Worm (Caenorhabditis elegans) whole organism, L2 larva: ENCODE results near the gene F59B2.8.
"Not testable (repeated sequence)": the region's sequence is repeated elsewhere in the genome, so short reads cannot be mapped to it uniquely, and the experiment has no call there.

ENCODE experiments used
- C34F6.9 ChIP-seq: fragments of 150-350 bp; optimal IDR thresholded peaks from 2 replicates; lab custom pipeline; 2014; ENCODE audit warnings: missing biosample characterization, missing genetic modification characterization
- F13H6.1 ChIP-seq: sonication (generic microtip); optimal IDR thresholded peaks from 2 replicates; lab custom pipeline; 2016; ENCODE audit warnings: missing genetic modification characterization, missing compliant biosample characterization
- R02D3.7 ChIP-seq: fragments of 150-350 bp; optimal IDR thresholded peaks from 2 replicates; lab custom pipeline; 2014; ENCODE audit warnings: missing biosample characterization, missing genetic modification characterization
- Y55F3AM.14 ChIP-seq: fragments of 200-800 bp; sonication (Bioruptor generic); optimal IDR thresholded peaks from 2 replicates; lab custom pipeline; 2018; ENCODE audit warnings: mild to moderate bottlenecking, missing genetic modification characterization, missing compliant biosample characterization
- ZK546.5 ChIP-seq: sonication (generic microtip); optimal IDR thresholded peaks from 2 replicates; lab custom pipeline; 2017; ENCODE audit warnings: missing biosample characterization, missing genetic modification characterization
- alr-1 ChIP-seq: fragments of 150-350 bp; optimal IDR thresholded peaks from 2 replicates; lab custom pipeline; 2014; ENCODE audit warnings: missing biosample characterization, missing genetic modification characterization
- aly-2 ChIP-seq: fragments of 150-350 bp; optimal IDR thresholded peaks from 2 replicates; lab custom pipeline; 2014; ENCODE audit warnings: missing biosample characterization, missing genetic modification characterization
- ama-1 ChIP-seq: fragments of 150-350 bp; optimal IDR thresholded peaks from 2 replicates; lab custom pipeline; 2018; ENCODE audit warnings: inconsistent platforms
- blmp-1 ChIP-seq: sonication (generic microtip); optimal IDR thresholded peaks from 2 replicates; lab custom pipeline; 2017; ENCODE audit warnings: missing genetic modification characterization, mild to moderate bottlenecking, missing compliant biosample characterization, antibody characterized with exemption, moderate library complexity; ENCODE audit not compliant: insufficient read depth
- ceh-82 ChIP-seq: fragments of 150-350 bp; optimal IDR thresholded peaks from 2 replicates; lab custom pipeline; 2014; ENCODE audit warnings: missing biosample characterization, missing genetic modification characterization
- dmd-4 ChIP-seq: sonication (generic microtip); optimal IDR thresholded peaks from 2 replicates; lab custom pipeline; 2017; ENCODE audit warnings: missing biosample characterization, missing genetic modification characterization
- egl-27 ChIP-seq: sonication (generic microtip); optimal IDR thresholded peaks from 3 replicates; lab custom pipeline; 2017; ENCODE audit warnings: missing biosample characterization, missing genetic modification reagents, missing genetic modification characterization
- elt-1 ChIP-seq: fragments of 150-350 bp; optimal IDR thresholded peaks from 2 replicates; lab custom pipeline; 2014; ENCODE audit warnings: missing biosample characterization, missing genetic modification characterization
- elt-3 ChIP-seq: sonication (generic microtip); optimal IDR thresholded peaks from 2 replicates; lab custom pipeline; 2017; ENCODE audit warnings: missing biosample characterization, missing genetic modification characterization
- fos-1 ChIP-seq: fragments of 150-350 bp; optimal IDR thresholded peaks from 2 replicates; lab custom pipeline; 2014; ENCODE audit warnings: missing biosample characterization, missing genetic modification characterization
- gmeb-1 ChIP-seq: fragments of 150-350 bp; optimal IDR thresholded peaks from 2 replicates; lab custom pipeline; 2014; ENCODE audit warnings: missing biosample characterization, missing genetic modification characterization
- lin-11 ChIP-seq: fragments of 150-350 bp; sonication (generic microtip); optimal IDR thresholded peaks from 2 replicates; lab custom pipeline; 2014; ENCODE audit warnings: missing biosample characterization, missing genetic modification characterization, inconsistent platforms, mixed read lengths
- lin-13 ChIP-seq: fragments of 150-350 bp; optimal IDR thresholded peaks from 2 replicates; lab custom pipeline; 2014; ENCODE audit warnings: missing biosample characterization, missing genetic modification reagents, missing genetic modification characterization
- lsy-2 ChIP-seq, 2 experiments: fragments of 150-350 bp in 1 of 2; sonication (generic microtip) in 1 of 2; optimal IDR thresholded peaks; 2 replicates each; lab custom pipeline; 2014 to 2017; ENCODE audit warnings: missing biosample characterization in 2 of 2, missing genetic modification characterization in 2 of 2
- mbf-1 ChIP-seq: sonication (generic microtip); optimal IDR thresholded peaks from 2 replicates; lab custom pipeline; 2017; ENCODE audit warnings: missing biosample characterization, missing genetic modification characterization
- mdl-1 ChIP-seq, 2 experiments: fragments of 150-350 bp in 1 of 2; sonication (generic microtip) in 1 of 2; optimal IDR thresholded peaks; 2 replicates each; lab custom pipeline; 2017; ENCODE audit warnings: missing biosample characterization in 2 of 2, missing genetic modification characterization in 2 of 2
- nhr-11 ChIP-seq: fragments of 150-350 bp; optimal IDR thresholded peaks from 2 replicates; lab custom pipeline; 2014; ENCODE audit warnings: missing biosample characterization, missing genetic modification characterization
- nhr-12 ChIP-seq: fragments of 150-350 bp; optimal IDR thresholded peaks from 2 replicates; lab custom pipeline; 2014; ENCODE audit warnings: missing biosample characterization, missing genetic modification characterization
- nhr-129 ChIP-seq: fragments of 150-350 bp; optimal IDR thresholded peaks from 2 replicates; lab custom pipeline; 2014; ENCODE audit warnings: missing biosample characterization, missing genetic modification characterization
- nhr-21 ChIP-seq: fragments of 150-350 bp; optimal IDR thresholded peaks from 2 replicates; lab custom pipeline; 2014; ENCODE audit warnings: missing biosample characterization, missing genetic modification characterization
- nhr-237 ChIP-seq: fragments of 150-350 bp; optimal IDR thresholded peaks from 2 replicates; lab custom pipeline; 2014; ENCODE audit warnings: missing biosample characterization, missing genetic modification characterization
- nhr-6 ChIP-seq: fragments of 150-350 bp; optimal IDR thresholded peaks from 2 replicates; lab custom pipeline; 2014; ENCODE audit warnings: missing biosample characterization, missing genetic modification characterization
- nhr-77 ChIP-seq: fragments of 150-350 bp; optimal IDR thresholded peaks from 2 replicates; lab custom pipeline; 2014; ENCODE audit warnings: missing biosample characterization, missing genetic modification characterization
- peb-1 ChIP-seq: fragments of 150-350 bp; optimal IDR thresholded peaks from 2 replicates; lab custom pipeline; 2014; ENCODE audit warnings: missing biosample characterization, missing genetic modification characterization
- skn-1 ChIP-seq: sonication (generic microtip); optimal IDR thresholded peaks from 2 replicates; lab custom pipeline; 2017; ENCODE audit warnings: missing biosample characterization, missing genetic modification characterization
- sma-3 ChIP-seq: sonication (generic microtip); optimal IDR thresholded peaks from 2 replicates; lab custom pipeline; 2016; ENCODE audit warnings: missing genetic modification reagents, missing genetic modification characterization, missing compliant biosample characterization
- sma-9 ChIP-seq, 2 experiments: fragments of 150-350 bp in 1 of 2; sonication (generic microtip) in 1 of 2; optimal IDR thresholded peaks; 2 replicates each; lab custom pipeline; 2014 to 2016; ENCODE audit warnings: missing genetic modification characterization in 2 of 2, mild to moderate bottlenecking in 1 of 2, missing biosample characterization in 1 of 2, missing compliant biosample characterization in 1 of 2, missing genetic modification reagents in 1 of 2, moderate library complexity in 1 of 2
- snpc-4 ChIP-seq: fragments of 150-350 bp; optimal IDR thresholded peaks from 2 replicates; lab custom pipeline; 2014; ENCODE audit warnings: missing biosample characterization, missing genetic modification characterization
- unc-39 ChIP-seq: fragments of 150-350 bp; optimal IDR thresholded peaks from 2 replicates; lab custom pipeline; 2014; ENCODE audit warnings: missing biosample characterization, missing genetic modification characterization
- unc-55 ChIP-seq: fragments of 150-350 bp; sonication (generic microtip); optimal IDR thresholded peaks from 3 replicates; lab custom pipeline; 2014; ENCODE audit warnings: missing biosample characterization, missing genetic modification reagents, missing genetic modification characterization
- unc-62 ChIP-seq: fragments of 150-350 bp; optimal IDR thresholded peaks from 2 replicates; lab custom pipeline; 2014; ENCODE audit warnings: missing biosample characterization, missing genetic modification reagents, missing genetic modification characterization
- ztf-11 ChIP-seq: sonication (generic microtip); optimal IDR thresholded peaks from 2 replicates; lab custom pipeline; 2017; ENCODE audit warnings: missing biosample characterization, missing genetic modification characterization
- ztf-4 ChIP-seq: fragments of 150-350 bp; optimal IDR thresholded peaks from 2 replicates; lab custom pipeline; 2014; ENCODE audit warnings: missing biosample characterization, missing genetic modification characterization

F59B2.8 gene

DNA sequence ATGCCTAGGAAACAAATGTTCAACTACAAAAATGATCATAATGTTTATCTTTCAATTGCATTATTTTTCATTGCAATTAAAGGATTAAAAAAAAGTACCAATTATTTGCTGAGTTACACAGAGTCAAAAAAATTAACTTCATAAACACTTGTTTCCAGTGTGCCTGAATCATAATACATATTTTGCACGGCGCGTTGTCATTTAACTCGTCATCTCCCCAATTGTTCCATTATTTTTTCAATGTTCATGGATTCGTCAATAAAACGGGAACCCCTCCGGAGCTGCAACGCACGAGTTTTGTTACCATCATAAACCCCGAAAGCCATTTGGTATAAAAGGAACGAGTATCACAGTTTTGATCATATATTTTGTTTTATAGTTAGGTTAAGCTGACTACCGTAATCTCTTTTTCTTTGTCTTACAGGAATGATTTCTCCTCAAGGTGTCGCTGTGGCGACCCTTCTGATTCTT is 7.2 kb upstream of the F59B2.8 start, which contains the start of gene F59B2.12:
TSS of gene F59B2.12 (plus strand) at position 421 of the 471 bp plus-strand sequence.
- TF ChIP-seq alr-1 = no peak
- TF ChIP-seq unc-62 (GFP tag; lab: Kevin White, UChicago) = no peak
- no peak for TF ChIP-seq nhr-12 (tag; lab: Kevin White, UChicago)
- TF ChIP-seq nhr-77 (tag; lab: Kevin White, UChicago) = no peak
- no peak for TF ChIP-seq nhr-11 (tag; lab: Kevin White, UChicago)
- TF ChIP-seq C34F6.9 (tag; lab: Kevin White, UChicago) = no peak
- TF ChIP-seq lin-11 (tag; lab: Kevin White, UChicago) = no peak
- TF ChIP-seq nhr-21 (tag; lab: Kevin White, UChicago) = no peak
- no peak for TF ChIP-seq sma-3 (GFP tag; lab: Kevin White, UChicago)

DNA sequence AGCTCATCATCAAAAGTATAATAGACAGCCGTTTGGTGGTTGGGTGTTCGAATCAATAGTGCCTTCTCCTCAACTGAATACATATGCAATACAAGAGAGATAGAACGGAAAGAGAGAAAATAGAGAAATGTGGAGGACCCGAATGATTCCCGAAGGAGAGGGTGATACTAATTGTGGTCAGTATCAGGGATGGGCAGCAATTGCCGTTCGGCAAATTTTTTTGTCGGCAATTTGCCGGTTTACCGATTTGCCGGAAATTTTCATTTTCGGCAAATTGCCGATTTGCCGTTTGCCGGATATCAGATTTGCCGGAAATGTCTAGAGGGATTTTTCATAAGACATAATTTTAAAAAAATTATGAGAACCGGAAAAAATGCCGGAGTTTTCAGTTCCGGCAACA is 2.3 kb upstream of the F59B2.8 start, which contains the start of gene F59B2.9:
TSS of gene F59B2.9 (minus strand) at position 101 of the 400 bp plus-strand sequence.
- no peak for TF ChIP-seq nhr-12 (tag; lab: Kevin White, UChicago)
- no peak for TF ChIP-seq lsy-2 (tag; optimal IDR thresholded peaks at IDR 0.05; lab: Kevin White, UChicago)
- no peak for TF ChIP-seq gmeb-1
- no peak for TF ChIP-seq ztf-11
- no peak for TF ChIP-seq nhr-237 (tag; lab: Kevin White, UChicago)
- no peak for TF ChIP-seq blmp-1 (tag; lab: Kevin White, UChicago)
- TF ChIP-seq mbf-1 (tag; lab: Kevin White, UChicago) = no peak
- TF ChIP-seq nhr-21 (tag; lab: Kevin White, UChicago) = no peak
- TF ChIP-seq dmd-4 (tag; lab: Kevin White, UChicago) = no peak
- TF ChIP-seq mdl-1 (tag; optimal IDR thresholded peaks at IDR 0.05; lab: Kevin White, UChicago) = no peak
- no peak for TF ChIP-seq elt-1 (tag; lab: Kevin White, UChicago)
- no peak for TF ChIP-seq nhr-129 (tag; lab: Kevin White, UChicago)
- TF ChIP-seq egl-27 (tag; lab: Kevin White, UChicago) = no peak
- no peak for TF ChIP-seq lin-13
- no peak for TF ChIP-seq peb-1 (tag; lab: Kevin White, UChicago)
- TF ChIP-seq snpc-4 (tag; lab: Kevin White, UChicago) = no peak
- no peak for TF ChIP-seq elt-3 (tag; lab: Kevin White, UChicago)
- TF ChIP-seq nhr-11 (tag; lab: Kevin White, UChicago) = no peak
- TF ChIP-seq ZK546.5 (tag; lab: Kevin White, UChicago) = no peak

DNA sequence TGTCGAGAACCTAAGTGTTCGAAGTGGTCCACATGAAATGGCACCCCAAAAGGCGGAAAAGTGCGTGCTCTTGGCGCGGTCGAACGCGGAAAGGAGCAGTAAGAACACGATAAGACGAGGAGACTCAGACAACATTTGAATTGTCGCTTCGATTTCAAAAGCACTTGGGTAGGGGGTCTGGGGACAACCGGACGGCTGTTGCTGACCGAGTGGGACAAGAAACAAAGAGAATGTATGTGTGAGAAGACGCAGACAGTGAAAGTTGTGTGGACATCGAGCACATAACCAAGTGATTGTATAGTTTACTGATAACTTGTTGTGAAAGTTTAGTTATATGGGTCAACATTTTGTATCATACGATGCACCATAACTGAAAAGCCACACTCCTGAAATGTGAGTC is 2.8 kb downstream of the F59B2.8 start:
- TF ChIP-seq fos-1 (tag; lab: Kevin White, UChicago) = peak; percentile 43
- peak; percentile 50 for TF ChIP-seq nhr-129 (tag; lab: Kevin White, UChicago)
- no peak for TF ChIP-seq alr-1
- TF ChIP-seq nhr-237 (tag; lab: Kevin White, UChicago) = no peak
- TF ChIP-seq F13H6.1 (tag; lab: Kevin White, UChicago) = peak; percentile 36
- TF ChIP-seq unc-62 (GFP tag; lab: Kevin White, UChicago) = no peak
- TF ChIP-seq nhr-6 (tag; lab: Kevin White, UChicago) = no peak
- TF ChIP-seq ceh-82 (tag; lab: Kevin White, UChicago) = no peak
- TF ChIP-seq sma-9 (GFP tag; optimal IDR thresholded peaks at IDR 0.05; lab: Kevin White, UChicago) = peak; percentile 55
- no peak for TF ChIP-seq sma-9 (tag; optimal IDR thresholded peaks at IDR 0.05; lab: Kevin White, UChicago)

DNA sequence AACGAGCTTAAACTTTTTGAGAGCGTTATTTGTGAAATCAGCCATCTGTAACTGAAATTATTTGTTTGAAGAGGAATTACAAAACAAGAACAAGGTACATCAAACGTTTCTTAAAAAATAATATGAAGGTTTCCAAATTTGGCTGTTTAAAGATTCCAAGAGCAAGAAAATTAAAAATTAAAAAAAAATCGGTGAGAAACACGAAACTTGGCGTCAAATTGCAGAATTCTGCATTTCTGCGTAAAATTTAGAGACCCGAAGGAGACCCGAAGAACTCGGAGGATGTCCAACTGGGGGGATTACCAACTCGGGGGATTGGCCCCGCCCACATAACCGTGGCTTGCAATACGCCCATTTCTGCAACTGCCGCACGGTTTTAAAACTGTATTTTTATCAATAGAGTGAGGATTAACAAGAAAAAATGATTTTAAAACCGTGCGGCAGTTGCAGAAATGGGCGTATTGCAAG is 4.1 kb downstream of the F59B2.8 start, which contains the start of gene rab-6.1:
TSS of gene rab-6.1 (minus strand) at position 51 of the 468 bp plus-strand sequence.
- not testable (repeated sequence) for TF ChIP-seq aly-2 (tag; lab: Kevin White, UChicago); unc-62 (GFP tag; lab: Kevin White, UChicago); ceh-82 (tag; lab: Kevin White, UChicago)

DNA sequence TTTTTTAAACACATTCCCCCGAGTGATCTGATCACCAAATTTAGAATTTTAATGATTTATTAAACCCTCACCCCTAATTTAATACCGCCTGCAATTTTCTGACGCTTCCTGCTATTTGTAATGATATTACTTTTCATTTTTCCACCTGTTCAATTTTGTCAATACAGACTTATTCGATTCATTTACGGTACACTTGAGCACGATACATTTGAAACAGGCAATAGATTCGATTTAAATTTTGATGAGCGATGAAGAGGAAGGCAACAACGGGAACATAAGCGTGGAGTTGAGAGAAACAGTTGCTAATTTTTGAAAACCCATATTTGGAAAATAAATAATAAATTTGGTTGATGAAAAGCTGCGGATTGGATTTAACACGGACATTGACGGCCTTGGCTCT is 5.3 kb downstream of the F59B2.8 start:
- TF ChIP-seq peb-1 (tag; lab: Kevin White, UChicago) (no peak), ZK546.5 (tag; lab: Kevin White, UChicago) (no peak), skn-1 (tag; lab: Kevin White, UChicago) (no peak), aly-2 (tag; lab: Kevin White, UChicago) (no peak), mdl-1 (tag; optimal IDR thresholded peaks at IDR 0.05; lab: Kevin White, UChicago) (no peak), nhr-77 (tag; lab: Kevin White, UChicago) (no peak), dmd-4 (tag; lab: Kevin White, UChicago) (no peak), Y55F3AM.14 (GFP tag; lab: Kevin White, UChicago) (no peak), sma-3 (GFP tag; lab: Kevin White, UChicago) (no peak), unc-39 (tag; lab: Kevin White, UChicago) (no peak), C34F6.9 (tag; lab: Kevin White, UChicago) (no peak), unc-55 (GFP tag; lab: Kevin White, UChicago) (no peak), nhr-12 (tag; lab: Kevin White, UChicago) (no peak), R02D3.7 (tag; lab: Kevin White, UChicago) (no peak), ztf-4 (tag; lab: Kevin White, UChicago) (no peak), sma-9 (GFP tag; optimal IDR thresholded peaks at IDR 0.05; lab: Kevin White, UChicago) (no peak), sma-9 (tag; optimal IDR thresholded peaks at IDR 0.05; lab: Kevin White, UChicago) (no peak), alr-1 (no peak), unc-62 (GFP tag; lab: Kevin White, UChicago) (no peak), F13H6.1 (tag; lab: Kevin White, UChicago) (no peak), ama-1 (lab: Kevin White, UChicago) (no peak)
